Fruit fly (Drosophila melanogaster): ENCODE measurements around the gene yrt.

The yrt gene

DNA sequence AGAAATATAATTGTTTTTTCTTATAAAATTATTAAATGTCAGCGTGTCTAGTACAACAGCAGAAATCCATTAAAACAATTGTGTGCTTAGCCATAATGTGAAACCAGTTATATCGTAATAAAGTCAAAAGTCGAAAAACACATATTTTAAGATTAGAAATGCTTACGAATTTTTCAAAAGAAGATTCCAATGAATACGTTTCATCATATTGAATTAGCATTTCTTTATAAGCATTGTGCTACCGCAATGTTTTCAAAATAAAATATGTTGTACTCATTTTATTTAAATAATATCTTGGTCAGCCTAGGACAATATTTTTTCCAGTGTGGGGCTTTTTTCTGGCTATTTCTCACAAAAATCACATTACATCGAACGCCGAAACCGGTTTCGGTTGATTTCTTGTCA is 18.1 kb upstream of the yrt start:
- TF ChIP-seq tj (GFP tag; optimal IDR thresholded peaks at IDR 0.05) (no peak), CG5204 (GFP tag; optimal IDR thresholded peaks at IDR 0.05) (no peak), CG7101 (tag; optimal IDR thresholded peaks at IDR 0.05) (no peak), CG33017 (tag; optimal IDR thresholded peaks at IDR 0.05) (no peak), CG12768 (GFP tag; optimal IDR thresholded peaks at IDR 0.05) (no peak), cnc (optimal IDR thresholded peaks at IDR 0.05) (no peak), cic (GFP tag; optimal IDR thresholded peaks at IDR 0.05) (no peak), pad (GFP tag; optimal IDR thresholded peaks at IDR 0.05) (no peak), toe (GFP tag; optimal IDR thresholded peaks at IDR 0.05) (no peak), CG1620 (GFP tag; optimal IDR thresholded peaks at IDR 0.05) (no peak), bab1 (GFP tag; optimal IDR thresholded peaks at IDR 0.05) (no peak), ovo (GFP tag; optimal IDR thresholded peaks at IDR 0.05) (no peak), Clk (GFP tag; optimal IDR thresholded peaks at IDR 0.05) (no peak)

- TF ChIP-seq CG5204 (GFP tag; optimal IDR thresholded peaks at IDR 0.05), result no peak
- TF ChIP-seq CG7101 (tag; optimal IDR thresholded peaks at IDR 0.05), result no peak
- no peak for TF ChIP-seq CG7045 (GFP tag; optimal IDR thresholded peaks at IDR 0.05)
- no peak for TF ChIP-seq CG1620 (GFP tag; optimal IDR thresholded peaks at IDR 0.05)
- TF ChIP-seq CG11617 (GFP tag; optimal IDR thresholded peaks at IDR 0.05), result no peak
- no peak for TF ChIP-seq Mnt (GFP tag; optimal IDR thresholded peaks at IDR 0.05)
- TF ChIP-seq toe (GFP tag; optimal IDR thresholded peaks at IDR 0.05), result no peak
- no peak for TF ChIP-seq cnc (optimal IDR thresholded peaks at IDR 0.05)
- TF ChIP-seq CG14711 (tag; optimal IDR thresholded peaks at IDR 0.05), result no peak
- no peak for TF ChIP-seq cic (GFP tag; optimal IDR thresholded peaks at IDR 0.05)
- TF ChIP-seq Hr96 (GFP tag; optimal IDR thresholded peaks at IDR 0.05), result no peak
- no peak for TF ChIP-seq kay (GFP tag; ENCODE audit: borderline replicate concordance)
- no peak for TF ChIP-seq Crg-1 (GFP tag; optimal IDR thresholded peaks at IDR 0.05)
- TF ChIP-seq ovo (GFP tag; optimal IDR thresholded peaks at IDR 0.05), result no peak
- TF ChIP-seq pad (GFP tag; optimal IDR thresholded peaks at IDR 0.05), result no peak
Measured at dm6 chr3R:13452261-13452660, 17.5 kb upstream of the yrt start.

dm6 chr3R:13450338-13450737 is 15.6 kb upstream of the yrt start, which contains the start of gene side-IV:
Gene side-IV (plus strand): TSS chr3R:13450590.
- no peak for TF ChIP-seq Crg-1 (GFP tag; optimal IDR thresholded peaks at IDR 0.05)
- no peak for TF ChIP-seq pad (GFP tag; optimal IDR thresholded peaks at IDR 0.05)
- TF ChIP-seq cic (GFP tag; optimal IDR thresholded peaks at IDR 0.05), result no peak
- no peak for TF ChIP-seq CG12768 (GFP tag; optimal IDR thresholded peaks at IDR 0.05)
- TF ChIP-seq CG14711 (tag; optimal IDR thresholded peaks at IDR 0.05), result no peak
- no peak for TF ChIP-seq ovo (GFP tag; optimal IDR thresholded peaks at IDR 0.05)

dm6 chr3R:13448354-13448753 is 13.6 kb upstream of the yrt start:
- TF ChIP-seq Crg-1 (GFP tag; optimal IDR thresholded peaks at IDR 0.05) (no peak), CG7101 (tag; optimal IDR thresholded peaks at IDR 0.05) (no peak), Mnt (GFP tag; optimal IDR thresholded peaks at IDR 0.05) (no peak), bab1 (GFP tag; optimal IDR thresholded peaks at IDR 0.05) (no peak), CG12768 (GFP tag; optimal IDR thresholded peaks at IDR 0.05) (no peak), kay (GFP tag; ENCODE audit: borderline replicate concordance) (no peak)

- no peak for TF ChIP-seq Hr96 (GFP tag; optimal IDR thresholded peaks at IDR 0.05)
- TF ChIP-seq bab1 (GFP tag; optimal IDR thresholded peaks at IDR 0.05), result no peak
- no peak for TF ChIP-seq CG7045 (GFP tag; optimal IDR thresholded peaks at IDR 0.05)
- no peak for TF ChIP-seq cic (GFP tag; optimal IDR thresholded peaks at IDR 0.05)
- TF ChIP-seq Crg-1 (GFP tag; optimal IDR thresholded peaks at IDR 0.05), result no peak
- TF ChIP-seq toe (GFP tag; optimal IDR thresholded peaks at IDR 0.05), result no peak
- no peak for TF ChIP-seq CG7101 (tag; optimal IDR thresholded peaks at IDR 0.05)
Measured at dm6 chr3R:13446489-13446888, 11.7 kb upstream of the yrt start.

DNA sequence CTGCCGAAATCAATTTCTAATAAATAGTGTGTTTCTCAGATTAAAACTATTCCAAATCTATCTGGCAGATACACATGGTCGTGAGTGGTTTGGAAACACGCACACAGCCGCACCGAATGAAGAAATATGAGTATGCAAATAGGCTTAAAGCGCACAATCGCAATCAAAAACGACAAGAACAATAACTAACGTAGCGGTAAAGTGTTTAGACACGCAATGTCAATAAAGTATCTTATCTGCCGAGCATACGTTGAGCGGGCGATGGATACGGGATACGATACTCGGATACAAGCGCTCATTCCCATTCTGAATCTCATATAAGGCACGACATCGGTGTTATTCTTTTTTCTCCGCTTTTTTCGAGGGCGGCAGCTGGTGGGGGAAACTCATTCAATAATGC is 11.3 kb upstream of the yrt start:
- TF ChIP-seq cic (GFP tag; optimal IDR thresholded peaks at IDR 0.05) (no peak), CG12768 (GFP tag; optimal IDR thresholded peaks at IDR 0.05) (no peak), tj (GFP tag; optimal IDR thresholded peaks at IDR 0.05) (no peak), Crg-1 (GFP tag; optimal IDR thresholded peaks at IDR 0.05) (no peak), toe (GFP tag; optimal IDR thresholded peaks at IDR 0.05) (no peak), CG14711 (tag; optimal IDR thresholded peaks at IDR 0.05) (no peak), CG5204 (GFP tag; optimal IDR thresholded peaks at IDR 0.05) (no peak)

DNA sequence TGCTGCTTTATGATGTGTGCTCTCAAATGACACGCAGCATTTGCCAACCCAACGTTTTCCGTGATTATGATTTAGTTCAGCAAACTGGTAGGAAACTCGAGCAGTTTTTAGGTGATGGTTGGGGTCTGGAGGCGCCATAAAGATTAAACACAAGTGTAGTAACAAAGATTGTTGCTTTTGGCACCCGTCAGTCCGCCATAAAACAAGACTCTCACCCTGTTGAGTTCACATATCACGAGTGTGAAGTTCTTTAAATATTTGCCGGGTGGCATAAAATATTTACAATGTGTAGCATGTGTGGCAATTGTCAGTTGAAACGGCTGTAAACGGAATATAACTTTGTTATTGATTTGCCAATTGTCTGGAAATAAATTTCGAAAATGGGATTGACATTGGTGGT is 6.9 kb upstream of the yrt start:
- no peak for TF ChIP-seq tj (GFP tag; optimal IDR thresholded peaks at IDR 0.05)
- no peak for TF ChIP-seq CG11617 (GFP tag; optimal IDR thresholded peaks at IDR 0.05)
- no peak for TF ChIP-seq Crg-1 (GFP tag; optimal IDR thresholded peaks at IDR 0.05)
- no peak for TF ChIP-seq CG14711 (tag; optimal IDR thresholded peaks at IDR 0.05)
- TF ChIP-seq Mnt (GFP tag; optimal IDR thresholded peaks at IDR 0.05), result no peak
- no peak for TF ChIP-seq ovo (GFP tag; optimal IDR thresholded peaks at IDR 0.05)
- no peak for TF ChIP-seq pad (GFP tag; optimal IDR thresholded peaks at IDR 0.05)
- TF ChIP-seq toe (GFP tag; optimal IDR thresholded peaks at IDR 0.05), result no peak
- no peak for TF ChIP-seq cic (GFP tag; optimal IDR thresholded peaks at IDR 0.05)
- TF ChIP-seq CG7045 (GFP tag; optimal IDR thresholded peaks at IDR 0.05), result no peak
- TF ChIP-seq CG12768 (GFP tag; optimal IDR thresholded peaks at IDR 0.05), result no peak
- no peak for TF ChIP-seq Clk (GFP tag; optimal IDR thresholded peaks at IDR 0.05)

DNA sequence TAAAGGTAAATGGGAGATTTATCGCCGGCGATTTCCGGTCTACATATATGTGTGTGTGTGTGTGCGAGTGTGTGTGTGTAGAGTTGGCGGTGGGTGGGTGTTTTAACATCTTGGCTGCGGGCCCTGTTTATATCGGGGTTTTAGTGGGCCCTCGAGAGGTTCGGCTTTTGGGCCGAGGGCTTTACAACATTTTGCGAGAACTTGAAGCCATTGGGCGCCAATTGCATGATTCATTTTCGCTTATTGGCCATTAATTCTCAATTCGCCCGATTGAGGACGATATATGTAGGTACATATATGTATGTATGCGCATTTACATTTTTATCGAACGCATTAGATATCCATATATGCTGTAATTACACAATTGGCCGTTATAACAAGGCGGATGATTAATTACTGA is 1.1 kb upstream of the yrt start:
- TF ChIP-seq CG5204 (GFP tag; optimal IDR thresholded peaks at IDR 0.05), result no peak
- TF ChIP-seq toe (GFP tag; optimal IDR thresholded peaks at IDR 0.05), result no peak
- no peak for TF ChIP-seq CG7045 (GFP tag; optimal IDR thresholded peaks at IDR 0.05)
- no peak for TF ChIP-seq cnc (optimal IDR thresholded peaks at IDR 0.05)
- no peak for TF ChIP-seq Crg-1 (GFP tag; optimal IDR thresholded peaks at IDR 0.05)
- no peak for TF ChIP-seq CG11617 (GFP tag; optimal IDR thresholded peaks at IDR 0.05)
- TF ChIP-seq pad (GFP tag; optimal IDR thresholded peaks at IDR 0.05), result no peak
- no peak for TF ChIP-seq Mnt (GFP tag; optimal IDR thresholded peaks at IDR 0.05)
- TF ChIP-seq cic (GFP tag; optimal IDR thresholded peaks at IDR 0.05), result no peak
- no peak for TF ChIP-seq bab1 (GFP tag; optimal IDR thresholded peaks at IDR 0.05)
- no peak for TF ChIP-seq Hr96 (GFP tag; optimal IDR thresholded peaks at IDR 0.05)
- TF ChIP-seq CG1620 (GFP tag; optimal IDR thresholded peaks at IDR 0.05), result no peak
- TF ChIP-seq CG33017 (tag; optimal IDR thresholded peaks at IDR 0.05), result no peak
- TF ChIP-seq CG14711 (tag; optimal IDR thresholded peaks at IDR 0.05), result no peak
- no peak for TF ChIP-seq kay (GFP tag; ENCODE audit: borderline replicate concordance)
- no peak for TF ChIP-seq CG12768 (GFP tag; optimal IDR thresholded peaks at IDR 0.05)
- TF ChIP-seq ovo (GFP tag; optimal IDR thresholded peaks at IDR 0.05), result no peak
